Fruit fly (Drosophila melanogaster) whole organism, embryonic: ENCODE measurements around the gene Alp10.

Experiments
- Ada2b ChIP-seq: fragments of 200-800 bp; sonication (Bioruptor generic); IDR thresholded peaks from 2 replicates; pipeline ENCODE4 v1.3.6; 2022; ENCODE audit warnings: missing biosample characterization, missing genetic modification characterization
- Adf1 ChIP-seq: fragments of 200-800 bp; sonication (Bioruptor generic); IDR thresholded peaks from 2 replicates; pipeline ENCODE4 v1.3.6; 2022; ENCODE audit warnings: missing biosample characterization, missing genetic modification characterization
- Aef1 ChIP-seq: fragments of 200-800 bp; sonication (Bioruptor generic); IDR thresholded peaks from 3 replicates; pipeline ENCODE4 v1.3.6; 2022; ENCODE audit warnings: missing biosample characterization, missing genetic modification characterization
- Bgb ChIP-seq: fragments of 200-800 bp; sonication (Bioruptor generic); IDR thresholded peaks from 2 replicates; pipeline ENCODE4 v1.3.6; 2022; ENCODE audit warnings: missing biosample characterization, missing genetic modification characterization; ENCODE audit not compliant: partially characterized antibody
- CG10274 ChIP-seq: fragments of 200-800 bp; sonication (Bioruptor generic); optimal IDR thresholded peaks from 3 replicates; lab custom pipeline; 2017; ENCODE audit warnings: missing biosample characterization, mild to moderate bottlenecking, missing genetic modification characterization
- CG14965 ChIP-seq: fragments of 200-800 bp; sonication (Bioruptor generic); optimal IDR thresholded peaks from 2 replicates; lab custom pipeline; 2016; ENCODE audit warnings: missing biosample characterization, missing genetic modification characterization, borderline replicate concordance
- CG15011 ChIP-seq: fragments of 200-800 bp; sonication (Bioruptor generic); optimal IDR thresholded peaks from 3 replicates; lab custom pipeline; 2018; ENCODE audit warnings: missing biosample characterization, mild to moderate bottlenecking, missing genetic modification characterization
- CG15514 ChIP-seq: fragments of 200-800 bp; sonication (Bioruptor generic); optimal IDR thresholded peaks from 3 replicates; lab custom pipeline; 2017; ENCODE audit warnings: missing biosample characterization, missing genetic modification characterization, mild to moderate bottlenecking, moderate library complexity, missing genetic modification reagents
- CG17385 ChIP-seq: fragments of 200-800 bp; sonication (Bioruptor generic); optimal IDR thresholded peaks from 3 replicates; lab custom pipeline; 2018; ENCODE audit warnings: missing biosample characterization, mild to moderate bottlenecking, missing genetic modification characterization
- CG17829 ChIP-seq: fragments of 200-800 bp; optimal IDR thresholded peaks from 2 replicates; lab custom pipeline; 2019; ENCODE audit warnings: missing biosample characterization, mild to moderate bottlenecking, missing genetic modification characterization, moderate library complexity
- CG18619 ChIP-seq: fragments of 200-800 bp; sonication (Bioruptor generic); optimal IDR thresholded peaks from 3 replicates; lab custom pipeline; 2017; ENCODE audit warnings: missing biosample characterization, mild to moderate bottlenecking, missing genetic modification characterization
- CG30403 ChIP-seq: fragments of 200-800 bp; sonication (Bioruptor generic); optimal IDR thresholded peaks from 3 replicates; lab custom pipeline; 2016; ENCODE audit warnings: missing biosample characterization, missing genetic modification characterization
- CG30431 ChIP-seq: fragments of 200-800 bp; sonication (Bioruptor generic); optimal IDR thresholded peaks from 2 replicates; lab custom pipeline; 2017; ENCODE audit warnings: missing biosample characterization, missing genetic modification characterization
- CG3838 ChIP-seq: fragments of 200-800 bp; sonication (Bioruptor generic); optimal IDR thresholded peaks from 3 replicates; lab custom pipeline; 2016; ENCODE audit warnings: missing biosample characterization, missing genetic modification characterization
- CG3847 ChIP-seq: fragments of 200-800 bp; sonication (Bioruptor generic); IDR thresholded peaks from 2 replicates; pipeline ENCODE4 v1.3.6; 2022; ENCODE audit warnings: missing biosample characterization, missing genetic modification characterization
- CG4282 ChIP-seq: fragments of 200-800 bp; sonication (Bioruptor generic); optimal IDR thresholded peaks from 2 replicates; lab custom pipeline; 2016; ENCODE audit warnings: missing biosample characterization, missing genetic modification characterization
- CG6791 ChIP-seq: fragments of 200-800 bp; sonication (Bioruptor generic); IDR thresholded peaks from 3 replicates; pipeline ENCODE4 v1.3.6; 2022; ENCODE audit warnings: missing biosample characterization, missing genetic modification characterization; ENCODE audit not compliant: partially characterized antibody
- CG7987 ChIP-seq: fragments of 200-800 bp; sonication (Bioruptor generic); optimal IDR thresholded peaks from 2 replicates; lab custom pipeline; 2018; ENCODE audit warnings: missing biosample characterization, mild to moderate bottlenecking, missing genetic modification characterization, moderate library complexity
- CG8924 ChIP-seq: fragments of 200-800 bp; optimal IDR thresholded peaks from 3 replicates; lab custom pipeline; 2019; ENCODE audit warnings: missing biosample characterization, mild to moderate bottlenecking, missing genetic modification characterization, moderate library complexity
- CkIIα-i1 ChIP-seq: fragments of 200-800 bp; sonication (Bioruptor generic); IDR thresholded peaks from 2 replicates; pipeline ENCODE4 v1.3.6; 2022; ENCODE audit warnings: missing biosample characterization, missing genetic modification characterization
- Dad ChIP-seq: fragments of 200-800 bp; sonication (Bioruptor generic); optimal IDR thresholded peaks from 3 replicates; lab custom pipeline; 2016; ENCODE audit warnings: missing biosample characterization, missing genetic modification characterization
- Dip2 ChIP-seq: fragments of 200-800 bp; sonication (Bioruptor generic); IDR thresholded peaks from 2 replicates; pipeline ENCODE4 v1.3.6; 2022; ENCODE audit warnings: missing biosample characterization, missing genetic modification characterization
- Doc3 ChIP-seq: fragments of 200-800 bp; sonication (Bioruptor generic); IDR thresholded peaks from 3 replicates; pipeline ENCODE4 v1.3.6; 2022; ENCODE audit warnings: missing biosample characterization, missing genetic modification characterization; ENCODE audit not compliant: partially characterized antibody
- Dref ChIP-seq: fragments of 200-800 bp; sonication (Bioruptor generic); IDR thresholded peaks from 2 replicates; pipeline ENCODE4 v1.3.6; 2022; ENCODE audit warnings: missing biosample characterization, missing genetic modification characterization
- Ets65A ChIP-seq: fragments of 200-800 bp; sonication (Bioruptor generic); peaks from one replicate; lab custom pipeline; 2016; ENCODE audit warnings: missing biosample characterization, missing genetic modification characterization
- GATAe ChIP-seq: fragments of 200-800 bp; sonication (Bioruptor generic); conservative IDR thresholded peaks from 2 replicates; pipeline ENCODE4 v1.3.6; 2022; ENCODE audit warnings: missing biosample characterization, missing genetic modification characterization
- HmgZ ChIP-seq: fragments of 200-800 bp; sonication (Bioruptor generic); optimal IDR thresholded peaks from 2 replicates; lab custom pipeline; 2018; ENCODE audit warnings: missing biosample characterization, mild to moderate bottlenecking, missing genetic modification characterization
- Hmr ChIP-seq: fragments of 200-800 bp; sonication (Bioruptor generic); optimal IDR thresholded peaks from 3 replicates; lab custom pipeline; 2017; ENCODE audit warnings: mild to moderate bottlenecking, missing biosample characterization, missing genetic modification reagents, missing genetic modification characterization
- Hsf ChIP-seq: fragments of 200-800 bp; sonication (Bioruptor generic); optimal IDR thresholded peaks from 3 replicates; lab custom pipeline; 2016; ENCODE audit warnings: missing biosample characterization, missing genetic modification characterization
- Mes4 ChIP-seq: fragments of 200-800 bp; sonication (Bioruptor generic); optimal IDR thresholded peaks from 2 replicates; lab custom pipeline; 2016; ENCODE audit warnings: missing biosample characterization, missing genetic modification characterization
- Pdp1 ChIP-seq, 2 experiments: fragments of 200-800 bp; sonication (Bioruptor generic); optimal IDR thresholded peaks; 3 replicates each; lab custom pipeline; 2016; ENCODE audit warnings: missing biosample characterization in 2 of 2, missing genetic modification characterization in 2 of 2, mild to moderate bottlenecking in 1 of 2, moderate library complexity in 1 of 2
- ara ChIP-seq: fragments of 200-800 bp; sonication (Bioruptor generic); IDR thresholded peaks from 2 replicates; pipeline ENCODE4 v1.3.6; 2022; ENCODE audit warnings: missing biosample characterization, missing genetic modification characterization
- danr ChIP-seq: fragments of 200-800 bp; sonication (Bioruptor generic); IDR thresholded peaks from 2 replicates; pipeline ENCODE4 v1.3.6; 2022; ENCODE audit warnings: missing biosample characterization, missing genetic modification characterization
- exex ChIP-seq: fragments of 200-800 bp; sonication (Bioruptor generic); optimal IDR thresholded peaks from 4 replicates; lab custom pipeline; 2018; ENCODE audit warnings: missing biosample characterization, mild to moderate bottlenecking, missing genetic modification characterization, moderate library complexity
- gcm2 ChIP-seq: fragments of 200-800 bp; sonication (Bioruptor generic); optimal IDR thresholded peaks from 2 replicates; lab custom pipeline; 2016; ENCODE audit warnings: missing biosample characterization, missing genetic modification characterization
- hkb ChIP-seq, 2 experiments: fragments of 200-800 bp in 1 of 2; fragments of >200 bp in 1 of 2; sonication (Bioruptor generic) in 1 of 2; IDR thresholded peaks in 1 of 2; optimal IDR thresholded peaks in 1 of 2; 2 replicates each; pipeline versions ENCODE4 v1.3.6 to Lab custom; 2017 to 2022; ENCODE audit warnings: missing biosample characterization in 1 of 2, missing genetic modification characterization in 1 of 2
- jigr1 ChIP-seq: fragments of 200-800 bp; sonication (Bioruptor generic); IDR thresholded peaks from 3 replicates; pipeline ENCODE4 v1.3.6; 2022; ENCODE audit warnings: missing biosample characterization, missing genetic modification characterization
- lab ChIP-seq: fragments of 200-800 bp; sonication (Bioruptor generic); optimal IDR thresholded peaks from 3 replicates; lab custom pipeline; 2017; ENCODE audit warnings: missing biosample characterization, missing genetic modification characterization, mild to moderate bottlenecking, moderate library complexity, missing genetic modification reagents
- mam ChIP-seq: fragments of 200-800 bp; sonication (Bioruptor generic); optimal IDR thresholded peaks from 3 replicates; lab custom pipeline; 2016; ENCODE audit warnings: missing biosample characterization, missing genetic modification characterization
- mld ChIP-seq: fragments of 200-800 bp; sonication (Bioruptor generic); IDR thresholded peaks from 3 replicates; pipeline ENCODE4 v1.3.6; 2022; ENCODE audit warnings: missing biosample characterization, missing genetic modification characterization; ENCODE audit not compliant: partially characterized antibody
- org-1 ChIP-seq: fragments of 200-800 bp; sonication (Bioruptor generic); optimal IDR thresholded peaks from 2 replicates; lab custom pipeline; 2017; ENCODE audit warnings: missing biosample characterization, missing genetic modification characterization
- pum ChIP-seq: fragments of 200-800 bp; sonication (Bioruptor generic); optimal IDR thresholded peaks from 2 replicates; lab custom pipeline; 2016; ENCODE audit warnings: missing biosample characterization, missing genetic modification characterization
- sc ChIP-seq, 3 experiments: fragments of >200 bp in 2 of 3; fragments of 200-800 bp in 1 of 3; sonication (Bioruptor generic) in 1 of 3; optimal IDR thresholded peaks; 2 replicates in 2 of 3; 3 replicates in 1 of 3; lab custom pipeline; 2017; ENCODE audit warnings: mild to moderate bottlenecking in 1 of 3, missing biosample characterization in 1 of 3, missing genetic modification characterization in 1 of 3, missing genetic modification reagents in 1 of 3
- sna ChIP-seq: fragments of 200-800 bp; sonication (Bioruptor generic); IDR thresholded peaks from 2 replicates; pipeline ENCODE4 v1.3.6; 2022; ENCODE audit warnings: missing biosample characterization, missing genetic modification characterization; ENCODE audit not compliant: partially characterized antibody
- sug ChIP-seq: fragments of 200-800 bp; optimal IDR thresholded peaks from 2 replicates; lab custom pipeline; 2019; ENCODE audit warnings: missing biosample characterization, mild to moderate bottlenecking, missing genetic modification characterization, moderate library complexity
- vfl ChIP-seq: fragments of 200-800 bp; sonication (Bioruptor generic); optimal IDR thresholded peaks from 2 replicates; lab custom pipeline; 2016; ENCODE audit warnings: missing biosample characterization, missing genetic modification characterization
- zen ChIP-seq: fragments of 200-800 bp; sonication (Bioruptor generic); optimal IDR thresholded peaks from 3 replicates; lab custom pipeline; 2018; ENCODE audit warnings: missing biosample characterization, mild to moderate bottlenecking, missing genetic modification characterization, moderate library complexity

Gene Alp10

dm6 chr3L:5565051-5565688 is 29.9 kb downstream of the Alp10 start, which contains the start of gene bc10 (continued):
- TF ChIP-seq Dip2 (GFP tag; lab: Robert Waterston, UW) (no peak), CG17829 (peak; percentile 29), CG4282 (GFP tag; lab: Kevin White, UChicago) (no peak), sna (GFP tag; lab: Robert Waterston, UW) (peak; percentile 74), gcm2 (GFP tag; lab: Kevin White, UChicago) (no peak), CG30403 (GFP tag; lab: Kevin White, UChicago) (no peak), Pdp1 (GFP tag; optimal IDR thresholded peaks at IDR 0.05; lab: Kevin White, UChicago) (no peak), Hmr (GFP tag; lab: Kevin White, UChicago) (no peak), exex (peak; percentile 4), Ada2b (GFP tag; lab: Robert Waterston, UW) (no peak), CG6791 (GFP tag; lab: Robert Waterston, UW) (peak; percentile 87), Dad (no peak), mld (peak; percentile 63; the same call in 2 of the 3 replicates), CG10274 (GFP tag; lab: Kevin White, UChicago) (no peak), Doc3 (GFP tag; lab: Robert Waterston, UW) (peak; percentile 81), HmgZ (tag; lab: Kevin White, UChicago) (peak; percentile 55), sug (tag; lab: Kevin White, UChicago) (peak; percentile 44), CG8924 (no peak), Aef1 (GFP tag; lab: Robert Waterston, UW) (no peak), zen (tag; lab: Kevin White, UChicago) (peak; percentile 74), CG17385 (GFP tag; lab: Kevin White, UChicago) (no peak), jigr1 (GFP tag; lab: Robert Waterston, UW) (no peak), CG30431 (GFP tag; lab: Kevin White, UChicago) (no peak), lab (GFP tag; lab: Kevin White, UChicago) (no peak), danr (no peak), Bgb (GFP tag; lab: Robert Waterston, UW) (peak; percentile 94), CG3838 (GFP tag; lab: Kevin White, UChicago) (no peak), CG3847 (GFP tag; lab: Robert Waterston, UW) (0 out of 2 replicates have a peak, but pooled peaks have one; percentile 26), CG15514 (peak; percentile 100)
- TF ChIP-seq, all 482 proteins: peak for 69

- TF ChIP-seq org-1 (GFP tag; lab: Kevin White, UChicago) = no peak
- TF ChIP-seq CkIIα-i1 (GFP tag; lab: Robert Waterston, UW) = no peak
- TF ChIP-seq sc (optimal IDR thresholded peaks at IDR 0.05; lab: Kevin White, UChicago) = no peak
- no peak for TF ChIP-seq sc (GFP tag; optimal IDR thresholded peaks at IDR 0.05; lab: Kevin White, UChicago)
- no peak for TF ChIP-seq pum
- no peak for TF ChIP-seq hkb (optimal IDR thresholded peaks at IDR 0.05; lab: Kevin White, UChicago)
- TF ChIP-seq hkb (GFP tag; IDR thresholded peaks at IDR 0.05; lab: Robert Waterston, UW) = no peak
- TF ChIP-seq Dref (GFP tag; lab: Robert Waterston, UW) = 0 out of 2 replicates have a peak, but pooled peaks have one; percentile 37
- no peak for TF ChIP-seq Adf1 (GFP tag; lab: Robert Waterston, UW)
- TF ChIP-seq Mes4 (GFP tag; lab: Kevin White, UChicago) = no peak
- TF ChIP-seq CG14965 (GFP tag; lab: Kevin White, UChicago) = no peak
- TF ChIP-seq Hsf (GFP tag; lab: Kevin White, UChicago) = no peak
- TF ChIP-seq CG7987 = no peak
- TF ChIP-seq mam (GFP tag; lab: Kevin White, UChicago) = no peak
- TF ChIP-seq CG15011 = no peak
- TF ChIP-seq ara (GFP tag; lab: Robert Waterston, UW) = no peak
- no peak for TF ChIP-seq CG18619 (GFP tag; lab: Kevin White, UChicago)
- no peak; the same call in 1 of the 2 replicates for TF ChIP-seq GATAe (GFP tag; lab: Robert Waterston, UW)
- TF ChIP-seq Ets65A = no peak
- TF ChIP-seq vfl (GFP tag; lab: Kevin White, UChicago) = no peak
These were observed 31.5 kb downstream of the Alp10 start, which contains the start of the genes ScsbetaG and Sras for dm6 chr3L:5563309-5564182. ScsbetaG (minus strand) TSS chr3L:5563691. Sras (plus strand) TSS chr3L:5563774.
